Worm (Caenorhabditis elegans): ENCODE results near the gene R07E5.17.

DNA sequence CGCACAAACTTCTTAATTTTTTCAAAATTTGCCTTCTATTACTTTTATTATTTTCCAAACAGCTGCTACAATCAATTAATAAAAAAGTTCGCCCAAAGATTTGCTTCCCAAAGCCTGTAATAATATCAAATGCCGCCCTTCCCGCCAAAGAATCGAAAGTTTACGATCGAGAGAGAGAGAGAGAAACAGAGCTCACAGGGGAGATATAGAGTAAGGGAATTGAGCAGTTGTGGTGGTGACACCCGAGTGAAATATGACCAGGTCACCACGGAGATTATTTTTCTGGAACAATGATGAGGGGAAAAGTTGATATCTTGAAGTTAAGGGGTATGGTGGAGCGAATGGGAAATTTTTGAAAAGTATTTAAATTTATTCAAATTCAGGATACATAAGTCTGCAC lies 44.3 kb downstream of the R07E5.17 start:
- TF ChIP-seq B0019.2 (GFP tag; conservative IDR thresholded peaks at IDR 0.05) (no peak), snpc-4 (GFP tag; optimal IDR thresholded peaks at IDR 0.05) (no peak), snpc-4 (tag; optimal IDR thresholded peaks at IDR 0.05) (no peak), nhr-179 (tag; optimal IDR thresholded peaks at IDR 0.05) (no peak), him-1 (tag; optimal IDR thresholded peaks at IDR 0.05) (no peak), nfyb-1 (GFP tag; IDR thresholded peaks at IDR 0.05) (no peak), aptf-3 (GFP tag; IDR thresholded peaks at IDR 0.05) (no peak), F55B11.4 (tag; optimal IDR thresholded peaks at IDR 0.05; ENCODE audit: borderline replicate concordance, insufficient read depth) (no peak), atf-7 (tag; optimal IDR thresholded peaks at IDR 0.05) (no peak)

Measured in whole organism, young adult.